Fruit fly (Drosophila melanogaster) whole organism, embryonic: ENCODE results near the gene Eig71Ei.

Source experiments
- B-H1 ChIP-seq: fragments of 200-800 bp; sonication (Bioruptor generic); IDR thresholded peaks from 3 replicates; pipeline ENCODE4 v1.3.6; 2022; ENCODE audit warnings: missing biosample characterization, missing genetic modification characterization
- CG10267 ChIP-seq: fragments of 200-800 bp; sonication (Bioruptor generic); optimal IDR thresholded peaks from 2 replicates; lab custom pipeline; 2018; ENCODE audit warnings: missing biosample characterization, mild to moderate bottlenecking, missing genetic modification characterization, moderate library complexity
- CG10431 ChIP-seq: fragments of 200-800 bp; sonication (Bioruptor generic); optimal IDR thresholded peaks from 3 replicates; lab custom pipeline; 2018; ENCODE audit warnings: missing biosample characterization, mild to moderate bottlenecking, missing genetic modification characterization
- CG12155 ChIP-seq: fragments of 200-800 bp; sonication (Bioruptor generic); optimal IDR thresholded peaks from 3 replicates; lab custom pipeline; 2016; ENCODE audit warnings: missing biosample characterization, missing genetic modification characterization
- CG12769 ChIP-seq: fragments of 200-800 bp; sonication (Bioruptor generic); optimal IDR thresholded peaks from 2 replicates; lab custom pipeline; 2019; ENCODE audit warnings: missing biosample characterization, mild to moderate bottlenecking, missing genetic modification characterization, moderate library complexity
- CG12942 ChIP-seq: fragments of 200-800 bp; sonication (Bioruptor generic); optimal IDR thresholded peaks from 3 replicates; lab custom pipeline; 2016; ENCODE audit warnings: missing biosample characterization, missing genetic modification characterization
- CG16813 ChIP-seq: fragments of 200-800 bp; sonication (Bioruptor generic); IDR thresholded peaks from 3 replicates; pipeline ENCODE4 v1.3.6; 2022; ENCODE audit warnings: missing biosample characterization, missing genetic modification characterization; ENCODE audit not compliant: partially characterized antibody
- CG17912 ChIP-seq: fragments of 200-800 bp; sonication (Bioruptor generic); optimal IDR thresholded peaks from 2 replicates; lab custom pipeline; 2018; ENCODE audit warnings: missing biosample characterization, mild to moderate bottlenecking, missing genetic modification characterization
- CG18476 ChIP-seq: fragments of 200-800 bp; sonication (Bioruptor generic); optimal IDR thresholded peaks from 2 replicates; lab custom pipeline; 2016; ENCODE audit warnings: missing biosample characterization, mild to moderate bottlenecking, missing genetic modification characterization
- CG2875 ChIP-seq: fragments of 200-800 bp; sonication (Bioruptor generic); optimal IDR thresholded peaks from 2 replicates; lab custom pipeline; 2017; ENCODE audit warnings: missing biosample characterization, mild to moderate bottlenecking, missing genetic modification characterization, missing genetic modification reagents
- CG4360 ChIP-seq: fragments of 200-800 bp; sonication (Bioruptor generic); IDR thresholded peaks from 2 replicates; pipeline ENCODE4 v1.3.6; 2022; ENCODE audit warnings: missing biosample characterization, missing genetic modification characterization
- CG4730 ChIP-seq: fragments of 200-800 bp; sonication (Bioruptor generic); IDR thresholded peaks from 2 replicates; pipeline ENCODE4 v1.3.6; 2022; ENCODE audit warnings: missing biosample characterization, missing genetic modification characterization
- CG8089 ChIP-seq: fragments of 200-800 bp; sonication (Bioruptor generic); optimal IDR thresholded peaks from 3 replicates; lab custom pipeline; 2016; ENCODE audit warnings: missing biosample characterization, missing genetic modification characterization
- CG8290 ChIP-seq, 3 experiments: fragments of 200-800 bp; sonication (Bioruptor generic); optimal IDR thresholded peaks; 2 replicates each; lab custom pipeline; 2016 to 2019; ENCODE audit warnings: missing biosample characterization in 3 of 3, missing genetic modification characterization in 3 of 3, mild to moderate bottlenecking in 2 of 3, moderate library complexity in 1 of 3
- CG9215 ChIP-seq: fragments of 200-800 bp; sonication (Bioruptor generic); IDR thresholded peaks from 2 replicates; pipeline ENCODE4 v1.3.6; 2022; ENCODE audit warnings: missing biosample characterization, missing genetic modification characterization
- CkIIα-i1 ChIP-seq: fragments of 200-800 bp; sonication (Bioruptor generic); IDR thresholded peaks from 2 replicates; pipeline ENCODE4 v1.3.6; 2022; ENCODE audit warnings: missing biosample characterization, missing genetic modification characterization
- Dbx ChIP-seq: fragments of 200-800 bp; sonication (Bioruptor generic); IDR thresholded peaks from 3 replicates; pipeline ENCODE4 v1.3.6; 2022; ENCODE audit warnings: missing biosample characterization, missing genetic modification characterization
- Deaf1 ChIP-seq: fragments of 200-800 bp; optimal IDR thresholded peaks from 3 replicates; lab custom pipeline; 2019; ENCODE audit warnings: missing biosample characterization, mild to moderate bottlenecking, missing genetic modification characterization, moderate library complexity
- E2f1 ChIP-seq: fragments of 200-800 bp; sonication (Bioruptor generic); IDR thresholded peaks from 2 replicates; pipeline ENCODE4 v1.3.6; 2022; ENCODE audit warnings: missing biosample characterization, missing genetic modification characterization
- HLHmδ ChIP-seq: fragments of 200-800 bp; sonication (Bioruptor generic); optimal IDR thresholded peaks from 2 replicates; lab custom pipeline; 2018; ENCODE audit warnings: missing biosample characterization, mild to moderate bottlenecking, missing genetic modification characterization, moderate library complexity
- HmgZ ChIP-seq: fragments of 200-800 bp; sonication (Bioruptor generic); optimal IDR thresholded peaks from 2 replicates; lab custom pipeline; 2018; ENCODE audit warnings: missing biosample characterization, mild to moderate bottlenecking, missing genetic modification characterization
- Side ChIP-seq: fragments of 200-800 bp; sonication (Bioruptor generic); optimal IDR thresholded peaks from 2 replicates; lab custom pipeline; 2016; ENCODE audit warnings: missing biosample characterization, missing genetic modification characterization
- Vsx1 ChIP-seq: fragments of 200-800 bp; sonication (Bioruptor generic); optimal IDR thresholded peaks from 2 replicates; lab custom pipeline; 2017; ENCODE audit warnings: missing biosample characterization, mild to moderate bottlenecking, missing genetic modification characterization, missing genetic modification reagents
- Xbp1 ChIP-seq: fragments of 200-800 bp; sonication (Bioruptor generic); optimal IDR thresholded peaks from 3 replicates; lab custom pipeline; 2016; ENCODE audit warnings: missing biosample characterization, mild to moderate bottlenecking, missing genetic modification characterization
- amos ChIP-seq: fragments of 200-800 bp; sonication (Bioruptor generic); IDR thresholded peaks from 2 replicates; pipeline ENCODE4 v1.3.6; 2022; ENCODE audit warnings: missing biosample characterization, missing genetic modification characterization; ENCODE audit not compliant: partially characterized antibody
- aop ChIP-seq: fragments of 200-800 bp; sonication (Bioruptor generic); IDR thresholded peaks from 2 replicates; pipeline ENCODE4 v1.3.6; 2022; ENCODE audit warnings: missing biosample characterization, missing genetic modification characterization
- ara ChIP-seq: fragments of 200-800 bp; sonication (Bioruptor generic); IDR thresholded peaks from 2 replicates; pipeline ENCODE4 v1.3.6; 2022; ENCODE audit warnings: missing biosample characterization, missing genetic modification characterization
- ato ChIP-seq: fragments of 200-800 bp; sonication (Bioruptor generic); IDR thresholded peaks from 2 replicates; pipeline ENCODE4 v1.3.6; 2022; ENCODE audit warnings: missing biosample characterization, missing genetic modification characterization; ENCODE audit not compliant: partially characterized antibody
- br ChIP-seq: fragments of >200 bp; optimal IDR thresholded peaks from 2 replicates; lab custom pipeline; 2017
- cas ChIP-seq: fragments of 200-800 bp; sonication (Bioruptor generic); IDR thresholded peaks from 2 replicates; pipeline ENCODE4 v1.3.6; 2022; ENCODE audit warnings: missing biosample characterization, missing genetic modification characterization
- crp ChIP-seq, 2 experiments: fragments of 200-800 bp; sonication (Bioruptor generic); optimal IDR thresholded peaks; 2 replicates in 1 of 2; 3 replicates in 1 of 2; lab custom pipeline; 2017; ENCODE audit warnings: missing biosample characterization in 2 of 2, missing genetic modification characterization in 2 of 2, mild to moderate bottlenecking in 1 of 2, moderate library complexity in 1 of 2
- danr ChIP-seq: fragments of 200-800 bp; sonication (Bioruptor generic); IDR thresholded peaks from 2 replicates; pipeline ENCODE4 v1.3.6; 2022; ENCODE audit warnings: missing biosample characterization, missing genetic modification characterization
- eyg ChIP-seq: fragments of 200-800 bp; sonication (Bioruptor generic); optimal IDR thresholded peaks from 3 replicates; lab custom pipeline; 2016; ENCODE audit warnings: missing biosample characterization, missing genetic modification characterization
- inv ChIP-seq: fragments of 200-800 bp; sonication (Bioruptor generic); IDR thresholded peaks from 2 replicates; pipeline ENCODE4 v1.3.6; 2022; ENCODE audit warnings: missing biosample characterization, missing genetic modification characterization; ENCODE audit not compliant: partially characterized antibody
- jing ChIP-seq: fragments of 200-800 bp; sonication (Bioruptor generic); optimal IDR thresholded peaks from 2 replicates; lab custom pipeline; 2018; ENCODE audit warnings: missing biosample characterization, mild to moderate bottlenecking, missing genetic modification characterization
- lbe ChIP-seq: fragments of 200-800 bp; sonication (Bioruptor generic); optimal IDR thresholded peaks from 2 replicates; lab custom pipeline; 2016; ENCODE audit warnings: missing biosample characterization, mild to moderate bottlenecking, missing genetic modification characterization
- pan ChIP-seq, 4 experiments: fragments of >200 bp in 3 of 4; fragments of 200-800 bp in 1 of 4; sonication (Bioruptor generic) in 1 of 4; optimal IDR thresholded peaks in 3 of 4; IDR thresholded peaks in 1 of 4; 2 replicates each; pipeline versions ENCODE4 v1.3.6 to Lab custom; 2017 to 2022; ENCODE audit warnings: missing biosample characterization in 2 of 4, missing genetic modification characterization in 2 of 4, mixed read lengths in 1 of 4
- pb ChIP-seq: fragments of 200-800 bp; sonication (Bioruptor generic); optimal IDR thresholded peaks from 3 replicates; lab custom pipeline; 2016; ENCODE audit warnings: missing biosample characterization, missing genetic modification characterization
- pita ChIP-seq: fragments of 200-800 bp; sonication (Bioruptor generic); optimal IDR thresholded peaks from 2 replicates; lab custom pipeline; 2017; ENCODE audit warnings: missing biosample characterization, mild to moderate bottlenecking, missing genetic modification characterization
- row ChIP-seq: fragments of 200-800 bp; sonication (Bioruptor generic); IDR thresholded peaks from 3 replicates; pipeline ENCODE4 v1.3.6; 2022; ENCODE audit warnings: missing biosample characterization, missing genetic modification characterization
- schlank ChIP-seq: fragments of 200-800 bp; sonication (Bioruptor generic); optimal IDR thresholded peaks from 2 replicates; lab custom pipeline; 2018; ENCODE audit warnings: missing biosample characterization, mild to moderate bottlenecking, missing genetic modification characterization
- slbo ChIP-seq: fragments of 200-800 bp; sonication (Bioruptor generic); IDR thresholded peaks from 2 replicates; pipeline ENCODE4 v1.3.6; 2022; ENCODE audit warnings: missing biosample characterization, missing genetic modification characterization
- stwl ChIP-seq: fragments of 200-800 bp; sonication (Bioruptor generic); optimal IDR thresholded peaks from 3 replicates; lab custom pipeline; 2018; ENCODE audit warnings: missing biosample characterization, mild to moderate bottlenecking, missing genetic modification characterization, moderate library complexity
- vnd ChIP-seq: fragments of 200-800 bp; sonication (Bioruptor generic); IDR thresholded peaks from 3 replicates; pipeline ENCODE4 v1.3.6; 2022; ENCODE audit warnings: missing biosample characterization, missing genetic modification characterization; ENCODE audit not compliant: partially characterized antibody
- wor ChIP-seq: fragments of 200-800 bp; sonication (Bioruptor generic); IDR thresholded peaks from 2 replicates; pipeline ENCODE4 v1.3.6; 2022; ENCODE audit warnings: missing biosample characterization, missing genetic modification characterization
- z ChIP-seq: fragments of 200-800 bp; sonication (Bioruptor generic); IDR thresholded peaks from 3 replicates; pipeline ENCODE4 v1.3.6; 2022; ENCODE audit warnings: missing biosample characterization, missing genetic modification characterization
- zen ChIP-seq: fragments of 200-800 bp; sonication (Bioruptor generic); optimal IDR thresholded peaks from 3 replicates; lab custom pipeline; 2018; ENCODE audit warnings: missing biosample characterization, mild to moderate bottlenecking, missing genetic modification characterization, moderate library complexity
- zf30C ChIP-seq: fragments of 200-800 bp; sonication (Bioruptor generic); optimal IDR thresholded peaks from 3 replicates; lab custom pipeline; 2018; ENCODE audit warnings: missing biosample characterization, mild to moderate bottlenecking, missing genetic modification characterization

Gene Eig71Ei

dm6 chr3L:15625676-15626414 lies 33.7 kb upstream of the Eig71Ei start (continued):
- TF ChIP-seq inv (GFP tag; lab: Robert Waterston, UW) (no peak), CG12155 (peak; percentile 75), zen (tag; lab: Kevin White, UChicago) (peak; percentile 79), stwl (tag; lab: Kevin White, UChicago) (no peak), br (lab: Kevin White, UChicago) (no peak), CG4730 (GFP tag; lab: Robert Waterston, UW) (peak; percentile 78), CG10431 (GFP tag; lab: Kevin White, UChicago) (peak; percentile 41), CG4360 (GFP tag; lab: Robert Waterston, UW) (peak; percentile 45; the same call in 1 of the 2 replicates), CG12942 (GFP tag; lab: Kevin White, UChicago) (peak; percentile 84), Side (GFP tag; lab: Kevin White, UChicago) (no peak), CG18476 (GFP tag; lab: Kevin White, UChicago) (peak; percentile 76), CG8290 (GFP tag; optimal IDR thresholded peaks at IDR 0.05; lab: Kevin White, UChicago) (peak; percentile 70), CG8290 (tag; optimal IDR thresholded peaks at IDR 0.05; lab: Kevin White, UChicago) (peak in 1 of 2 experiments; percentile 28), slbo (GFP tag; lab: Robert Waterston, UW) (peak; percentile 87), Vsx1 (GFP tag; lab: Kevin White, UChicago) (peak; percentile 87), ato (GFP tag; lab: Robert Waterston, UW) (no peak), CG9215 (GFP tag; lab: Robert Waterston, UW) (peak; percentile 87), CG10267 (tag; lab: Kevin White, UChicago) (peak; percentile 85), CG12769 (tag; lab: Kevin White, UChicago) (no peak), CG8089 (GFP tag; lab: Kevin White, UChicago) (no peak), jing (peak; percentile 74), Dbx (GFP tag; lab: Robert Waterston, UW) (peak; percentile 71; the same call in 2 of the 3 replicates), cas (GFP tag; lab: Robert Waterston, UW) (peak; percentile 49; the same call in 1 of the 2 replicates), CkIIα-i1 (GFP tag; lab: Robert Waterston, UW) (no peak), aop (GFP tag; lab: Robert Waterston, UW) (peak; percentile 28; the same call in 1 of the 2 replicates), Deaf1 (tag; lab: Kevin White, UChicago) (peak; percentile 76), row (GFP tag; lab: Robert Waterston, UW) (peak; percentile 85), CG2875 (GFP tag; lab: Kevin White, UChicago) (peak; percentile 89), CG17912 (GFP tag; lab: Kevin White, UChicago) (peak; percentile 48), ara (GFP tag; lab: Robert Waterston, UW) (peak; percentile 67), HmgZ (tag; lab: Kevin White, UChicago) (peak; percentile 58), danr (GFP tag; lab: Robert Waterston, UW) (peak; percentile 52; the same call in 1 of the 2 replicates), B-H1 (GFP tag; lab: Robert Waterston, UW) (peak; percentile 82), HLHmδ (GFP tag; lab: Kevin White, UChicago) (peak; percentile 65), CG16813 (GFP tag; lab: Robert Waterston, UW) (no peak), E2f1 (GFP tag; lab: Robert Waterston, UW) (peak; percentile 83), eyg (GFP tag; lab: Kevin White, UChicago) (no peak), vnd (no peak), z (GFP tag; lab: Robert Waterston, UW) (no peak), zf30C (peak; percentile 64), lbe (GFP tag; lab: Kevin White, UChicago) (no peak), amos (no peak), pita (GFP tag; lab: Kevin White, UChicago) (no peak), wor (peak; percentile 91), Xbp1 (GFP tag; lab: Kevin White, UChicago) (peak; percentile 88), schlank (peak; percentile 36), pan (optimal IDR thresholded peaks at IDR 0.05; lab: Kevin White, UChicago) (no peak), pan (GFP tag; optimal IDR thresholded peaks at IDR 0.05 in 1 of 2, IDR thresholded peaks at IDR 0.05 in 1 of 2) (peak in 1 of 2 experiments; percentile 83), pb (peak; percentile 12), crp (GFP tag; optimal IDR thresholded peaks at IDR 0.05; lab: Kevin White, UChicago) (peak in 1 of 2 experiments; percentile 43)
